Fruit fly (Drosophila melanogaster) whole organism, embryonic: ENCODE measurements around the gene slmb.
A peak's percentile ranks its signal among the peaks of the same experiment; 100 is the strongest.

Experiments
- Blimp-1 ChIP-seq: fragments of 200-800 bp; sonication (Bioruptor generic); optimal IDR thresholded peaks from 3 replicates; lab custom pipeline; 2018; ENCODE audit warnings: missing biosample characterization, missing genetic modification characterization, mild to moderate bottlenecking, moderate library complexity, missing genetic modification reagents
- BtbVII ChIP-seq: fragments of 200-800 bp; sonication (Bioruptor generic); optimal IDR thresholded peaks from 3 replicates; lab custom pipeline; 2017; ENCODE audit warnings: missing biosample characterization, mild to moderate bottlenecking, missing genetic modification characterization
- CG10431 ChIP-seq: fragments of 200-800 bp; sonication (Bioruptor generic); optimal IDR thresholded peaks from 3 replicates; lab custom pipeline; 2018; ENCODE audit warnings: missing biosample characterization, mild to moderate bottlenecking, missing genetic modification characterization
- CG11504 ChIP-seq: fragments of 200-800 bp; sonication (Bioruptor generic); optimal IDR thresholded peaks from 3 replicates; lab custom pipeline; 2019; ENCODE audit warnings: missing biosample characterization, mild to moderate bottlenecking, missing genetic modification characterization, moderate library complexity
- CG11695 ChIP-seq: fragments of 200-800 bp; sonication (Bioruptor generic); IDR thresholded peaks from 3 replicates; pipeline ENCODE4 v1.3.6; 2022; ENCODE audit warnings: missing biosample characterization, missing genetic modification characterization
- CG12769 ChIP-seq: fragments of 200-800 bp; sonication (Bioruptor generic); optimal IDR thresholded peaks from 2 replicates; lab custom pipeline; 2019; ENCODE audit warnings: missing biosample characterization, mild to moderate bottlenecking, missing genetic modification characterization, moderate library complexity
- CG14014 ChIP-seq: fragments of 200-800 bp; sonication (Bioruptor generic); IDR thresholded peaks from 2 replicates; pipeline ENCODE4 v1.3.6; 2022; ENCODE audit warnings: missing biosample characterization, missing genetic modification characterization
- CG14710 ChIP-seq: fragments of 200-800 bp; sonication (Bioruptor generic); optimal IDR thresholded peaks from 3 replicates; lab custom pipeline; 2019; ENCODE audit warnings: missing biosample characterization, mild to moderate bottlenecking, missing genetic modification characterization, moderate library complexity
- CG15514 ChIP-seq: fragments of 200-800 bp; sonication (Bioruptor generic); optimal IDR thresholded peaks from 3 replicates; lab custom pipeline; 2017; ENCODE audit warnings: missing biosample characterization, missing genetic modification characterization, mild to moderate bottlenecking, moderate library complexity, missing genetic modification reagents
- CG15696 ChIP-seq: fragments of 200-800 bp; sonication (Bioruptor generic); optimal IDR thresholded peaks from 2 replicates; lab custom pipeline; 2019; ENCODE audit warnings: missing biosample characterization, mild to moderate bottlenecking, missing genetic modification characterization, moderate library complexity
- CG17186 ChIP-seq: fragments of 200-800 bp; sonication (Bioruptor generic); optimal IDR thresholded peaks from 3 replicates; lab custom pipeline; 2017; ENCODE audit warnings: missing biosample characterization, missing genetic modification reagents, missing genetic modification characterization
- CG17361 ChIP-seq: fragments of 200-800 bp; sonication (Bioruptor generic); IDR thresholded peaks from 3 replicates; pipeline ENCODE4 v1.3.6; 2022; ENCODE audit warnings: missing biosample characterization, missing genetic modification characterization
- CG17568 ChIP-seq: fragments of 200-800 bp; sonication (Bioruptor generic); optimal IDR thresholded peaks from 2 replicates; lab custom pipeline; 2018; ENCODE audit warnings: missing biosample characterization, mild to moderate bottlenecking, missing genetic modification characterization, moderate library complexity
- CG18599 ChIP-seq: fragments of 200-800 bp; sonication (Bioruptor generic); optimal IDR thresholded peaks from 3 replicates; lab custom pipeline; 2017; ENCODE audit warnings: missing biosample characterization, missing genetic modification characterization, mild to moderate bottlenecking, moderate library complexity, missing genetic modification reagents
- CG32772 ChIP-seq: fragments of 200-800 bp; sonication (Bioruptor generic); IDR thresholded peaks from 2 replicates; pipeline ENCODE4 v1.3.6; 2022; ENCODE audit warnings: missing biosample characterization, missing genetic modification characterization
- CG3281 ChIP-seq: fragments of 200-800 bp; sonication (Bioruptor generic); optimal IDR thresholded peaks from 3 replicates; lab custom pipeline; 2017; ENCODE audit warnings: missing biosample characterization, mild to moderate bottlenecking, missing genetic modification characterization
- CG6813 ChIP-seq: fragments of 200-800 bp; sonication (Bioruptor generic); optimal IDR thresholded peaks from 2 replicates; lab custom pipeline; 2017; ENCODE audit warnings: missing biosample characterization, missing genetic modification characterization, mild to moderate bottlenecking, moderate library complexity, missing genetic modification reagents
- CG9609 ChIP-seq: fragments of 200-800 bp; sonication (Bioruptor generic); optimal IDR thresholded peaks from 3 replicates; lab custom pipeline; 2016; ENCODE audit warnings: missing biosample characterization, missing genetic modification characterization
- CTCF ChIP-seq: fragments of 200-800 bp; sonication (Bioruptor generic); optimal IDR thresholded peaks from 2 replicates; lab custom pipeline; 2017; ENCODE audit warnings: missing biosample characterization, mild to moderate bottlenecking, missing genetic modification characterization, moderate library complexity
- CoRest ChIP-seq: fragments of 200-800 bp; sonication (Bioruptor generic); optimal IDR thresholded peaks from 3 replicates; lab custom pipeline; 2018; ENCODE audit warnings: missing biosample characterization, mild to moderate bottlenecking, missing genetic modification characterization, moderate library complexity
- Dp ChIP-seq: fragments of 200-800 bp; sonication (Bioruptor generic); optimal IDR thresholded peaks from 2 replicates; lab custom pipeline; 2018; ENCODE audit warnings: missing biosample characterization, mild to moderate bottlenecking, missing genetic modification characterization, moderate library complexity
- Fer1 ChIP-seq: fragments of 200-800 bp; sonication (Bioruptor generic); optimal IDR thresholded peaks from 2 replicates; lab custom pipeline; 2017; ENCODE audit warnings: missing biosample characterization, mild to moderate bottlenecking, missing genetic modification characterization
- Fer3 ChIP-seq: fragments of 200-800 bp; sonication (Bioruptor generic); optimal IDR thresholded peaks from 2 replicates; lab custom pipeline; 2018; ENCODE audit warnings: missing biosample characterization, mild to moderate bottlenecking, missing genetic modification characterization, moderate library complexity
- HLH3B ChIP-seq: fragments of 200-800 bp; sonication (Bioruptor generic); IDR thresholded peaks from 2 replicates; pipeline ENCODE4 v1.3.6; 2022; ENCODE audit warnings: missing biosample characterization, missing genetic modification characterization
- Hmr ChIP-seq: fragments of 200-800 bp; sonication (Bioruptor generic); optimal IDR thresholded peaks from 3 replicates; lab custom pipeline; 2017; ENCODE audit warnings: mild to moderate bottlenecking, missing biosample characterization, missing genetic modification reagents, missing genetic modification characterization
- MBD-R2 ChIP-seq: fragments of 200-800 bp; sonication (Bioruptor generic); IDR thresholded peaks from 2 replicates; pipeline ENCODE4 v1.3.6; 2022; ENCODE audit warnings: missing biosample characterization, missing genetic modification characterization
- MTF-1 ChIP-seq: fragments of 200-800 bp; sonication (Bioruptor generic); optimal IDR thresholded peaks from 2 replicates; lab custom pipeline; 2018; ENCODE audit warnings: missing biosample characterization, mild to moderate bottlenecking, missing genetic modification characterization, borderline replicate concordance
- Med ChIP-seq: fragments of 200-800 bp; sonication (Bioruptor generic); peaks from one replicate; lab custom pipeline; 2016; ENCODE audit warnings: missing biosample characterization, missing genetic modification characterization, mild to moderate bottlenecking, inconsistent platforms, moderate library complexity
- Meics ChIP-seq: fragments of 200-800 bp; sonication (Bioruptor generic); optimal IDR thresholded peaks from 2 replicates; lab custom pipeline; 2017; ENCODE audit warnings: missing biosample characterization, mild to moderate bottlenecking, missing genetic modification characterization
- NC2α ChIP-seq: fragments of 200-800 bp; sonication (Bioruptor generic); optimal IDR thresholded peaks from 2 replicates; lab custom pipeline; 2016; ENCODE audit warnings: missing biosample characterization, missing genetic modification characterization
- PHDP ChIP-seq: fragments of 200-800 bp; sonication (Bioruptor generic); optimal IDR thresholded peaks from 3 replicates; lab custom pipeline; 2018; ENCODE audit warnings: missing biosample characterization, mild to moderate bottlenecking, missing genetic modification characterization, moderate library complexity
- Rfx ChIP-seq: fragments of 200-800 bp; sonication (Bioruptor generic); IDR thresholded peaks from 2 replicates; pipeline ENCODE4 v1.3.6; 2022; ENCODE audit warnings: missing biosample characterization, missing genetic modification characterization
- Xrp1 ChIP-seq: fragments of 200-800 bp; sonication (Bioruptor generic); IDR thresholded peaks from 2 replicates; pipeline ENCODE4 v1.3.6; 2022; ENCODE audit warnings: missing biosample characterization, missing genetic modification characterization
- az2 ChIP-seq: fragments of 200-800 bp; sonication (Bioruptor generic); optimal IDR thresholded peaks from 3 replicates; lab custom pipeline; 2016; ENCODE audit warnings: missing biosample characterization, missing genetic modification characterization
- caup ChIP-seq: fragments of 200-800 bp; sonication (Bioruptor generic); optimal IDR thresholded peaks from 3 replicates; lab custom pipeline; 2017; ENCODE audit warnings: missing biosample characterization, mild to moderate bottlenecking, missing genetic modification characterization, moderate library complexity; ENCODE audit not compliant: severe bottlenecking
- dysf ChIP-seq: fragments of 200-800 bp; sonication (Bioruptor generic); IDR thresholded peaks from 3 replicates; pipeline ENCODE4 v1.3.6; 2022; ENCODE audit warnings: missing biosample characterization, missing genetic modification characterization
- fd64A ChIP-seq: fragments of 200-800 bp; sonication (Bioruptor generic); optimal IDR thresholded peaks from 3 replicates; lab custom pipeline; 2018; ENCODE audit warnings: missing biosample characterization, mild to moderate bottlenecking, missing genetic modification characterization
- ftz-f1 ChIP-seq: fragments of 200-800 bp; sonication (Bioruptor generic); optimal IDR thresholded peaks from 2 replicates; lab custom pipeline; 2016; ENCODE audit warnings: missing biosample characterization, missing genetic modification characterization
- gem ChIP-seq: fragments of 200-800 bp; sonication (Bioruptor generic); optimal IDR thresholded peaks from 2 replicates; lab custom pipeline; 2019; ENCODE audit warnings: missing biosample characterization, mild to moderate bottlenecking, missing genetic modification characterization, moderate library complexity
- lab ChIP-seq: fragments of 200-800 bp; sonication (Bioruptor generic); optimal IDR thresholded peaks from 3 replicates; lab custom pipeline; 2017; ENCODE audit warnings: missing biosample characterization, missing genetic modification characterization, mild to moderate bottlenecking, moderate library complexity, missing genetic modification reagents
- lola ChIP-seq, 3 experiments: fragments of >200 bp in 2 of 3; fragments of 200-800 bp in 1 of 3; sonication (Bioruptor generic) in 1 of 3; optimal IDR thresholded peaks; 2 replicates each; lab custom pipeline; 2017 to 2019; ENCODE audit warnings: missing biosample characterization in 3 of 3, missing genetic modification characterization in 3 of 3, mild to moderate bottlenecking in 1 of 3, moderate library complexity in 1 of 3
- pb ChIP-seq: fragments of 200-800 bp; sonication (Bioruptor generic); optimal IDR thresholded peaks from 3 replicates; lab custom pipeline; 2016; ENCODE audit warnings: missing biosample characterization, missing genetic modification characterization
- schlank ChIP-seq: fragments of 200-800 bp; sonication (Bioruptor generic); optimal IDR thresholded peaks from 2 replicates; lab custom pipeline; 2018; ENCODE audit warnings: missing biosample characterization, mild to moderate bottlenecking, missing genetic modification characterization
- scrt ChIP-seq: fragments of 200-800 bp; sonication (Bioruptor generic); optimal IDR thresholded peaks from 2 replicates; lab custom pipeline; 2018; ENCODE audit warnings: missing biosample characterization, mild to moderate bottlenecking, missing genetic modification characterization, moderate library complexity
- sens ChIP-seq: fragments of 200-800 bp; sonication (Bioruptor generic); peaks from one replicate; lab custom pipeline; 2016; ENCODE audit warnings: missing biosample characterization, missing genetic modification characterization
- slbo ChIP-seq: fragments of 200-800 bp; sonication (Bioruptor generic); IDR thresholded peaks from 2 replicates; pipeline ENCODE4 v1.3.6; 2022; ENCODE audit warnings: missing biosample characterization, missing genetic modification characterization
- stc ChIP-seq: fragments of 200-800 bp; sonication (Bioruptor generic); IDR thresholded peaks from 2 replicates; pipeline ENCODE4 v1.3.6; 2022; ENCODE audit warnings: missing biosample characterization, missing genetic modification characterization
- wdn ChIP-seq: fragments of 200-800 bp; sonication (Bioruptor generic); IDR thresholded peaks from 2 replicates; pipeline ENCODE4 v1.3.6; 2022; ENCODE audit warnings: missing biosample characterization, missing genetic modification characterization

The slmb gene

dm6 chr3R:21161042-21161532 lies 33.8 kb upstream of the slmb start, which contains the start of gene cDIP (continued):
- TF ChIP-seq CG11695: 0 out of 3 replicates have a peak, but pooled peaks have one; percentile 14
- no peak for TF ChIP-seq CG15514
- peak; percentile 45; the same call in 1 of the 2 replicates for TF ChIP-seq Rfx (GFP tag; lab: Robert Waterston, UW)
- no peak for TF ChIP-seq CG9609 (GFP tag; lab: Kevin White, UChicago)
- no peak for TF ChIP-seq lola (GFP tag; optimal IDR thresholded peaks at IDR 0.05; lab: Kevin White, UChicago)
- peak; percentile 56 for TF ChIP-seq CG12769
- no peak for TF ChIP-seq CG10431 (GFP tag; lab: Kevin White, UChicago)
- peak; percentile 50 for TF ChIP-seq slbo (GFP tag; lab: Robert Waterston, UW)

- TF ChIP-seq CG18599 (GFP tag; lab: Kevin White, UChicago): peak; percentile 47
- peak; percentile 31 for TF ChIP-seq lab
- TF ChIP-seq scrt: peak; percentile 1
- no peak for TF ChIP-seq HLH3B (GFP tag; lab: Robert Waterston, UW)
- TF ChIP-seq CG15514: peak; percentile 27
- no peak for TF ChIP-seq CG32772
- no peak for TF ChIP-seq CG15696 (tag; lab: Kevin White, UChicago)
- TF ChIP-seq Blimp-1 (GFP tag; lab: Kevin White, UChicago): peak; percentile 25
- TF ChIP-seq gem (tag; lab: Kevin White, UChicago): peak; percentile 21
- no peak for TF ChIP-seq CG17186 (GFP tag; lab: Kevin White, UChicago)
- TF ChIP-seq Hmr (GFP tag; lab: Kevin White, UChicago): peak; percentile 40
- peak; percentile 25 for TF ChIP-seq Fer1 (GFP tag; lab: Kevin White, UChicago)
- peak; percentile 26 for TF ChIP-seq PHDP (tag; lab: Kevin White, UChicago)
- TF ChIP-seq Xrp1 (GFP tag; lab: Robert Waterston, UW): 0 out of 2 replicates have a peak, but pooled peaks have one; percentile 22
- TF ChIP-seq CG11504 (tag; lab: Kevin White, UChicago): peak; percentile 12
- TF ChIP-seq NC2α: no peak
- peak; percentile 24 for TF ChIP-seq Fer3
- peak; percentile 44; the same call in 1 of the 2 replicates for TF ChIP-seq Rfx (GFP tag; lab: Robert Waterston, UW)
- peak; percentile 2 for TF ChIP-seq CG17568 (GFP tag; lab: Kevin White, UChicago)
- TF ChIP-seq CoRest (tag; lab: Kevin White, UChicago): peak; percentile 5
- peak; percentile 41 for TF ChIP-seq MTF-1
- no peak for TF ChIP-seq wdn
- TF ChIP-seq stc (GFP tag; lab: Robert Waterston, UW): no peak
- peak; percentile 80 for TF ChIP-seq sens (GFP tag; lab: Kevin White, UChicago)
- peak; percentile 11 for TF ChIP-seq CG14710 (tag; lab: Kevin White, UChicago)
- TF ChIP-seq caup: peak; percentile 53
- no peak for TF ChIP-seq schlank (tag; lab: Kevin White, UChicago)
- no peak for TF ChIP-seq CG17361 (GFP tag; lab: Robert Waterston, UW)
- peak; percentile 34 for TF ChIP-seq CG3281 (GFP tag; lab: Kevin White, UChicago)
- TF ChIP-seq Dp (GFP tag; lab: Kevin White, UChicago): no peak
- no peak for TF ChIP-seq CTCF (GFP tag; lab: Kevin White, UChicago)
- TF ChIP-seq BtbVII: peak; percentile 51
- no peak for TF ChIP-seq MBD-R2 (GFP tag; lab: Robert Waterston, UW)
- peak; percentile 38; the same call in 1 of the 3 replicates for TF ChIP-seq dysf (GFP tag; lab: Robert Waterston, UW)
- TF ChIP-seq fd64A (GFP tag; lab: Kevin White, UChicago): peak; percentile 35
- TF ChIP-seq ftz-f1 (GFP tag; lab: Kevin White, UChicago): no peak
- TF ChIP-seq Med (GFP tag; lab: Kevin White, UChicago): peak; percentile 62
- TF ChIP-seq pb (GFP tag; lab: Kevin White, UChicago): no peak
- TF ChIP-seq az2 (GFP tag; lab: Kevin White, UChicago): no peak
- no peak for TF ChIP-seq CG14014 (GFP tag; lab: Robert Waterston, UW)
- peak; percentile 21 for TF ChIP-seq CG6813
- TF ChIP-seq Meics (GFP tag; lab: Kevin White, UChicago): peak; percentile 7
Measured at dm6 chr3R:21158643-21159042, 31.4 kb upstream of the slmb start.
